Fruit fly (Drosophila melanogaster) whole organism, embryonic: ENCODE measurements around the gene CG3224.

Experiments used
- B-H2 ChIP-seq: fragments of 200-800 bp; sonication (Bioruptor generic); optimal IDR thresholded peaks from 2 replicates; lab custom pipeline; 2018; ENCODE audit warnings: missing biosample characterization, mild to moderate bottlenecking, missing genetic modification characterization
- Bgb ChIP-seq: fragments of 200-800 bp; sonication (Bioruptor generic); IDR thresholded peaks from 2 replicates; pipeline ENCODE4 v1.3.6; 2022; ENCODE audit warnings: missing biosample characterization, missing genetic modification characterization; ENCODE audit not compliant: partially characterized antibody
- CG11247 ChIP-seq: fragments of 200-800 bp; sonication (Bioruptor generic); IDR thresholded peaks from 2 replicates; pipeline ENCODE4 v1.3.6; 2022; ENCODE audit warnings: missing biosample characterization, missing genetic modification characterization
- CG13624 ChIP-seq: fragments of 200-800 bp; sonication (Bioruptor generic); optimal IDR thresholded peaks from 2 replicates; lab custom pipeline; 2016; ENCODE audit warnings: missing biosample characterization, missing genetic modification characterization
- CG1602 ChIP-seq: fragments of 200-800 bp; sonication (Bioruptor generic); optimal IDR thresholded peaks from 3 replicates; lab custom pipeline; 2016; ENCODE audit warnings: missing biosample characterization, missing genetic modification characterization
- CG1603 ChIP-seq: fragments of 200-800 bp; sonication (Bioruptor generic); optimal IDR thresholded peaks from 2 replicates; lab custom pipeline; 2019; ENCODE audit warnings: missing biosample characterization, mild to moderate bottlenecking, missing genetic modification characterization, moderate library complexity
- CG16813 ChIP-seq: fragments of 200-800 bp; sonication (Bioruptor generic); IDR thresholded peaks from 3 replicates; pipeline ENCODE4 v1.3.6; 2022; ENCODE audit warnings: missing biosample characterization, missing genetic modification characterization; ENCODE audit not compliant: partially characterized antibody
- CG17359 ChIP-seq: fragments of 200-800 bp; sonication (Bioruptor generic); optimal IDR thresholded peaks from 3 replicates; lab custom pipeline; 2018; ENCODE audit warnings: missing biosample characterization, mild to moderate bottlenecking, missing genetic modification characterization, moderate library complexity
- CG17361 ChIP-seq: fragments of 200-800 bp; sonication (Bioruptor generic); IDR thresholded peaks from 3 replicates; pipeline ENCODE4 v1.3.6; 2022; ENCODE audit warnings: missing biosample characterization, missing genetic modification characterization
- CG1832 ChIP-seq: fragments of 200-800 bp; sonication (Bioruptor generic); optimal IDR thresholded peaks from 2 replicates; lab custom pipeline; 2017; ENCODE audit warnings: missing biosample characterization, mild to moderate bottlenecking, missing genetic modification characterization, inconsistent platforms
- CG2202 ChIP-seq: fragments of 200-800 bp; sonication (Bioruptor generic); optimal IDR thresholded peaks from 2 replicates; lab custom pipeline; 2018; ENCODE audit warnings: missing biosample characterization, mild to moderate bottlenecking, missing genetic modification characterization
- CG3407 ChIP-seq: fragments of 200-800 bp; sonication (Bioruptor generic); optimal IDR thresholded peaks from 2 replicates; lab custom pipeline; 2018; ENCODE audit warnings: missing biosample characterization, mild to moderate bottlenecking, missing genetic modification characterization
- CG3847 ChIP-seq: fragments of 200-800 bp; sonication (Bioruptor generic); IDR thresholded peaks from 2 replicates; pipeline ENCODE4 v1.3.6; 2022; ENCODE audit warnings: missing biosample characterization, missing genetic modification characterization
- CG6791 ChIP-seq: fragments of 200-800 bp; sonication (Bioruptor generic); IDR thresholded peaks from 3 replicates; pipeline ENCODE4 v1.3.6; 2022; ENCODE audit warnings: missing biosample characterization, missing genetic modification characterization; ENCODE audit not compliant: partially characterized antibody
- CG6854 ChIP-seq: fragments of 200-800 bp; sonication (Bioruptor generic); optimal IDR thresholded peaks from 3 replicates; lab custom pipeline; 2017; ENCODE audit warnings: missing biosample characterization, mild to moderate bottlenecking, missing genetic modification characterization
- CG7745 ChIP-seq: fragments of 200-800 bp; sonication (Bioruptor generic); optimal IDR thresholded peaks from 2 replicates; lab custom pipeline; 2018; ENCODE audit warnings: missing biosample characterization, mild to moderate bottlenecking, missing genetic modification characterization, moderate library complexity
- CG7786 ChIP-seq: fragments of 200-800 bp; sonication (Bioruptor generic); optimal IDR thresholded peaks from 2 replicates; lab custom pipeline; 2016; ENCODE audit warnings: missing biosample characterization, missing genetic modification characterization
- CG7963 ChIP-seq: fragments of 200-800 bp; sonication (Bioruptor generic); IDR thresholded peaks from 3 replicates; pipeline ENCODE4 v1.3.6; 2022; ENCODE audit warnings: missing biosample characterization, missing genetic modification characterization; ENCODE audit not compliant: partially characterized antibody
- CG8089 ChIP-seq: fragments of 200-800 bp; sonication (Bioruptor generic); optimal IDR thresholded peaks from 3 replicates; lab custom pipeline; 2016; ENCODE audit warnings: missing biosample characterization, missing genetic modification characterization
- Chrac-16 ChIP-seq: fragments of 200-800 bp; sonication (Bioruptor generic); optimal IDR thresholded peaks from 3 replicates; lab custom pipeline; 2016; ENCODE audit warnings: missing biosample characterization, missing genetic modification characterization
- Dp ChIP-seq: fragments of 200-800 bp; sonication (Bioruptor generic); optimal IDR thresholded peaks from 2 replicates; lab custom pipeline; 2018; ENCODE audit warnings: missing biosample characterization, mild to moderate bottlenecking, missing genetic modification characterization, moderate library complexity
- Eip74EF ChIP-seq, 2 experiments: fragments of 200-800 bp in 1 of 2; fragments of >200 bp in 1 of 2; sonication (Bioruptor generic) in 1 of 2; optimal IDR thresholded peaks; 2 replicates each; lab custom pipeline; 2017 to 2019; ENCODE audit warnings: missing biosample characterization in 2 of 2, missing genetic modification characterization in 2 of 2, mild to moderate bottlenecking in 1 of 2, moderate library complexity in 1 of 2
- Elba2 ChIP-seq: fragments of 200-800 bp; sonication (Bioruptor generic); optimal IDR thresholded peaks from 3 replicates; lab custom pipeline; 2016; ENCODE audit warnings: missing biosample characterization, missing genetic modification characterization
- HLH4C ChIP-seq: fragments of 200-800 bp; sonication (Bioruptor generic); IDR thresholded peaks from 3 replicates; pipeline ENCODE4 v1.3.6; 2022; ENCODE audit warnings: missing biosample characterization, missing genetic modification characterization; ENCODE audit not compliant: partially characterized antibody
- MTF-1 ChIP-seq: fragments of 200-800 bp; sonication (Bioruptor generic); optimal IDR thresholded peaks from 2 replicates; lab custom pipeline; 2018; ENCODE audit warnings: missing biosample characterization, mild to moderate bottlenecking, missing genetic modification characterization, borderline replicate concordance
- Myb ChIP-seq: fragments of 200-800 bp; sonication (Bioruptor generic); optimal IDR thresholded peaks from 2 replicates; lab custom pipeline; 2016; ENCODE audit warnings: missing biosample characterization, missing genetic modification characterization
- Sin3A ChIP-seq: fragments of >200 bp; optimal IDR thresholded peaks from 2 replicates; lab custom pipeline; 2018
- Six4 ChIP-seq: fragments of 200-800 bp; sonication (Bioruptor generic); optimal IDR thresholded peaks from 2 replicates; lab custom pipeline; 2016; ENCODE audit warnings: missing biosample characterization, missing genetic modification characterization
- Sry-δ ChIP-seq: fragments of 200-800 bp; sonication (Bioruptor generic); optimal IDR thresholded peaks from 2 replicates; lab custom pipeline; 2016; ENCODE audit warnings: missing biosample characterization, missing genetic modification characterization
- Stat92E ChIP-seq, 3 experiments: fragments of >200 bp in 2 of 3; fragments of 200-800 bp in 1 of 3; sonication (Bioruptor generic) in 1 of 3; optimal IDR thresholded peaks; 2 replicates each; lab custom pipeline; 2017 to 2019; ENCODE audit warnings: missing biosample characterization in 3 of 3, missing genetic modification characterization in 3 of 3, mild to moderate bottlenecking in 1 of 3, moderate library complexity in 1 of 3
- Tbp ChIP-seq: fragments of >200 bp; optimal IDR thresholded peaks from 2 replicates; lab custom pipeline; 2018; ENCODE audit warnings: missing biosample characterization, missing genetic modification characterization
- ato ChIP-seq: fragments of 200-800 bp; sonication (Bioruptor generic); IDR thresholded peaks from 2 replicates; pipeline ENCODE4 v1.3.6; 2022; ENCODE audit warnings: missing biosample characterization, missing genetic modification characterization; ENCODE audit not compliant: partially characterized antibody
- bab2 ChIP-seq: fragments of 200-800 bp; sonication (Bioruptor generic); optimal IDR thresholded peaks from 2 replicates; lab custom pipeline; 2016; ENCODE audit warnings: missing biosample characterization, missing genetic modification characterization
- bowl ChIP-seq: fragments of 200-800 bp; sonication (Bioruptor generic); IDR thresholded peaks from 2 replicates; pipeline ENCODE4 v1.3.6; 2022; ENCODE audit warnings: missing biosample characterization, missing genetic modification characterization
- ci ChIP-seq: fragments of 200-800 bp; sonication (Bioruptor generic); IDR thresholded peaks from 3 replicates; pipeline ENCODE4 v1.3.6; 2022; ENCODE audit warnings: missing biosample characterization, missing genetic modification characterization
- croc ChIP-seq: fragments of 200-800 bp; sonication (Bioruptor generic); conservative IDR thresholded peaks from 3 replicates; pipeline ENCODE4 v1.3.6; 2022; ENCODE audit warnings: missing biosample characterization, missing genetic modification characterization
- dan ChIP-seq: fragments of 200-800 bp; sonication (Bioruptor generic); IDR thresholded peaks from 2 replicates; pipeline ENCODE4 v1.3.6; 2022; ENCODE audit warnings: missing biosample characterization, missing genetic modification characterization
- emc ChIP-seq: fragments of 200-800 bp; sonication (Bioruptor generic); optimal IDR thresholded peaks from 2 replicates; lab custom pipeline; 2016; ENCODE audit warnings: missing biosample characterization, missing genetic modification characterization
- kah ChIP-seq: fragments of 200-800 bp; sonication (Bioruptor generic); optimal IDR thresholded peaks from 2 replicates; lab custom pipeline; 2018; ENCODE audit warnings: missing biosample characterization, mild to moderate bottlenecking, missing genetic modification characterization
- mld ChIP-seq: fragments of 200-800 bp; sonication (Bioruptor generic); IDR thresholded peaks from 3 replicates; pipeline ENCODE4 v1.3.6; 2022; ENCODE audit warnings: missing biosample characterization, missing genetic modification characterization; ENCODE audit not compliant: partially characterized antibody
- odd ChIP-seq: fragments of 200-800 bp; sonication (Bioruptor generic); optimal IDR thresholded peaks from 2 replicates; lab custom pipeline; 2017; ENCODE audit warnings: missing biosample characterization, mild to moderate bottlenecking, missing genetic modification characterization
- org-1 ChIP-seq: fragments of 200-800 bp; sonication (Bioruptor generic); optimal IDR thresholded peaks from 2 replicates; lab custom pipeline; 2017; ENCODE audit warnings: missing biosample characterization, missing genetic modification characterization
- rib ChIP-seq: fragments of 200-800 bp; sonication (Bioruptor generic); IDR thresholded peaks from 2 replicates; pipeline ENCODE4 v1.3.6; 2022; ENCODE audit warnings: missing biosample characterization, missing genetic modification characterization
- slbo ChIP-seq: fragments of 200-800 bp; sonication (Bioruptor generic); IDR thresholded peaks from 2 replicates; pipeline ENCODE4 v1.3.6; 2022; ENCODE audit warnings: missing biosample characterization, missing genetic modification characterization
- slp2 ChIP-seq: fragments of 200-800 bp; sonication (Bioruptor generic); optimal IDR thresholded peaks from 2 replicates; lab custom pipeline; 2016; ENCODE audit warnings: missing biosample characterization, missing genetic modification characterization
- so ChIP-seq: fragments of 200-800 bp; sonication (Bioruptor generic); IDR thresholded peaks from 3 replicates; pipeline ENCODE4 v1.3.6; 2022; ENCODE audit warnings: missing biosample characterization, missing genetic modification characterization
- sr ChIP-seq: fragments of 200-800 bp; sonication (Bioruptor generic); IDR thresholded peaks from 3 replicates; pipeline ENCODE4 v1.3.6; 2022; ENCODE audit warnings: missing biosample characterization, missing genetic modification characterization
- ssp ChIP-seq: fragments of 200-800 bp; sonication (Bioruptor generic); IDR thresholded peaks from 2 replicates; pipeline ENCODE4 v1.3.6; 2022; ENCODE audit warnings: missing biosample characterization, missing genetic modification characterization
- tna ChIP-seq: fragments of 200-800 bp; sonication (Bioruptor generic); IDR thresholded peaks from 2 replicates; pipeline ENCODE4 v1.3.6; 2022; ENCODE audit warnings: missing biosample characterization, missing genetic modification characterization; ENCODE audit not compliant: partially characterized antibody
- tup ChIP-seq: fragments of 200-800 bp; sonication (Bioruptor generic); optimal IDR thresholded peaks from 2 replicates; lab custom pipeline; 2016; ENCODE audit warnings: missing biosample characterization, mild to moderate bottlenecking, missing genetic modification characterization, moderate library complexity
- wdn ChIP-seq: fragments of 200-800 bp; sonication (Bioruptor generic); IDR thresholded peaks from 2 replicates; pipeline ENCODE4 v1.3.6; 2022; ENCODE audit warnings: missing biosample characterization, missing genetic modification characterization
- z ChIP-seq: fragments of 200-800 bp; sonication (Bioruptor generic); IDR thresholded peaks from 3 replicates; pipeline ENCODE4 v1.3.6; 2022; ENCODE audit warnings: missing biosample characterization, missing genetic modification characterization

CG3224 gene

dm6 chrX:6687267-6687666 is 26.0 kb upstream of the CG3224 start, which contains the start of gene CG44303 (continued):
- TF ChIP-seq CG6854 (GFP tag; lab: Kevin White, UChicago) (no peak), dan (GFP tag; lab: Robert Waterston, UW) (no peak), ato (GFP tag; lab: Robert Waterston, UW) (peak; percentile 79), Tbp (no peak), kah (GFP tag; lab: Kevin White, UChicago) (no peak), slbo (GFP tag; lab: Robert Waterston, UW) (no peak), Sin3A (lab: Kevin White, UChicago) (no peak), HLH4C (GFP tag; lab: Robert Waterston, UW) (peak; percentile 80), CG3847 (GFP tag; lab: Robert Waterston, UW) (no peak), Eip74EF (GFP tag; optimal IDR thresholded peaks at IDR 0.05; lab: Kevin White, UChicago) (no peak), so (GFP tag; lab: Robert Waterston, UW) (no peak), CG17361 (GFP tag; lab: Robert Waterston, UW) (no peak), org-1 (GFP tag; lab: Kevin White, UChicago) (no peak), Chrac-16 (GFP tag; lab: Kevin White, UChicago) (no peak), croc (no peak), CG3407 (GFP tag; lab: Kevin White, UChicago) (no peak), odd (no peak), mld (peak; percentile 80), bowl (no peak), Sry-δ (GFP tag; lab: Kevin White, UChicago) (peak; percentile 29), Elba2 (GFP tag; lab: Kevin White, UChicago) (no peak), CG13624 (GFP tag; lab: Kevin White, UChicago) (no peak), CG6791 (GFP tag; lab: Robert Waterston, UW) (peak; percentile 82), ci (GFP tag; lab: Robert Waterston, UW) (no peak), CG1602 (GFP tag; lab: Kevin White, UChicago) (no peak), Dp (GFP tag; lab: Kevin White, UChicago) (peak; percentile 71), wdn (GFP tag; lab: Robert Waterston, UW) (no peak), CG7786 (no peak), Six4 (GFP tag; lab: Kevin White, UChicago) (no peak), B-H2 (GFP tag; lab: Kevin White, UChicago) (no peak), rib (GFP tag; lab: Robert Waterston, UW) (no peak), CG8089 (no peak), CG17359 (no peak), CG1832 (GFP tag; lab: Kevin White, UChicago) (no peak), z (GFP tag; lab: Robert Waterston, UW) (no peak), MTF-1 (GFP tag; lab: Kevin White, UChicago) (no peak), tna (GFP tag; lab: Robert Waterston, UW) (peak; percentile 66), CG16813 (peak; percentile 52; the same call in 2 of the 3 replicates), bab2 (GFP tag; lab: Kevin White, UChicago) (no peak), CG7963 (GFP tag; lab: Robert Waterston, UW) (peak; percentile 59; the same call in 2 of the 3 replicates), CG11247 (GFP tag; lab: Robert Waterston, UW) (no peak), emc (GFP tag; lab: Kevin White, UChicago) (no peak), CG7745 (no peak), slp2 (GFP tag; lab: Kevin White, UChicago) (no peak), sr (GFP tag; lab: Robert Waterston, UW) (no peak), CG2202 (tag; lab: Kevin White, UChicago) (no peak), CG1603 (tag; lab: Kevin White, UChicago) (no peak), Stat92E (GFP tag; optimal IDR thresholded peaks at IDR 0.05; lab: Kevin White, UChicago) (no peak), ssp (no peak), Myb (peak; percentile 21), Bgb (GFP tag; lab: Robert Waterston, UW) (peak; percentile 65), tup (GFP tag; lab: Kevin White, UChicago) (no peak)
